Worm (Caenorhabditis elegans): ENCODE data around the gene nas-16.
A peak's percentile ranks its signal among the peaks of the same experiment; 100 is the strongest.

The nas-16 gene

DNA sequence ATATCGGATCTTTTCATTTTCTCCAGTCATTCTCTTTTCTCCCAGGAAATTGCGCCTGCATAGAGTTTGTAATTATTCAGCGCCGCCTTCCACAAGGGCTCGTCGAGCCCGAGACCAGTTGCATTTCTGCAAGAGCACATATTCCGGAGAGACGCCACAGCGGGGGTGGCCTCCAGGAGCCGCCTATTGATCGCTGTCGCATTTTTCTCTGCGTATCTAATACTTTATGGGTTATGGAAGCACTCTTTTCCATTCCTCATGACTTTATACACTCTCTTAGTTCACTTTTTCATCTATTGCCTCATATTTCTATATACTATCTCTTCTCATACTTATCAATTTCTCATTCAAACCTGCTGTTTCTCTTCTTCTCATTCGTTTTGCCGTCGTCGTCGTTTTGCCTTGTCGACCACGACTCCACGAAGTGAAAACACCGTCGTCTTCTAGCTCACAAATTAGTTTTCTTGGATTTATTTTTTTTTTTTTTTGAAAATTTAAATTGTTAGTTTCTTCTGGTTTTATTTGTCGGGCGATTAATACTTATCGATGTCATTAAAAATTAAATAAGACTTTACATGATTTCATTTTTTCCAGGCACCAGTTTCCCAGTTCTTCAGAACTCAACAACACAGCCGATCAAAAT is 16.8 kb upstream of the nas-16 start, which contains the start of gene cnb-1 (continued):
- TF ChIP-seq lin-13 (GFP tag; optimal IDR thresholded peaks at IDR 0.05), result peak; percentile 19
- peak; percentile 78 for TF ChIP-seq fkh-8 (tag; optimal IDR thresholded peaks at IDR 0.05)
- TF ChIP-seq pag-3 (tag; optimal IDR thresholded peaks at IDR 0.05; ENCODE audit: borderline replicate concordance, insufficient read depth), result no peak
- TF ChIP-seq nhr-84 (tag; optimal IDR thresholded peaks at IDR 0.05), result no peak
- no peak for TF ChIP-seq hlh-4 (tag; optimal IDR thresholded peaks at IDR 0.05)
- peak; percentile 62 for TF ChIP-seq nhr-19 (GFP tag; conservative IDR thresholded peaks at IDR 0.05)
- TF ChIP-seq alr-1 (tag; optimal IDR thresholded peaks at IDR 0.05; ENCODE audit: borderline replicate concordance), result no peak
- peak; percentile 77 for TF ChIP-seq nhr-85 (tag)
- TF ChIP-seq lir-3 (tag; optimal IDR thresholded peaks at IDR 0.05; ENCODE audit: poor library complexity), result peak; percentile 62
- no peak for TF ChIP-seq C34B4.2 (tag; optimal IDR thresholded peaks at IDR 0.05)
- TF ChIP-seq efl-3 (GFP tag; optimal IDR thresholded peaks at IDR 0.05), result no peak
- TF ChIP-seq vab-15 (tag; optimal IDR thresholded peaks at IDR 0.05), result no peak
- TF ChIP-seq pax-3 (tag; optimal IDR thresholded peaks at IDR 0.05), result no peak
- TF ChIP-seq ama-1 (optimal IDR thresholded peaks at IDR 0.05), result peak; percentile 29
- TF ChIP-seq unc-62 (GFP tag; optimal IDR thresholded peaks at IDR 0.05), result no peak
- peak in 2 of 3 experiments; percentile 30 to 39 for TF ChIP-seq dpl-1 (GFP tag; optimal IDR thresholded peaks at IDR 0.05)
- TF ChIP-seq blmp-1 (tag; optimal IDR thresholded peaks at IDR 0.05), result peak; percentile 24
- no peak for TF ChIP-seq hpl-2 (GFP tag; optimal IDR thresholded peaks at IDR 0.05)
- TF ChIP-seq nhr-20 (tag; optimal IDR thresholded peaks at IDR 0.05), result peak; percentile 59
- peak; percentile 96 for TF ChIP-seq lin-14 (GFP tag; optimal IDR thresholded peaks at IDR 0.05)
- TF ChIP-seq aha-1 (tag; optimal IDR thresholded peaks at IDR 0.05), result peak; percentile 10
- TF ChIP-seq mep-1 (tag; optimal IDR thresholded peaks at IDR 0.05), result peak; percentile 79
- no peak for TF ChIP-seq grh-1 (GFP tag; IDR thresholded peaks at IDR 0.05)
- no peak for TF ChIP-seq unc-98 (GFP tag; IDR thresholded peaks at IDR 0.05)
- no peak for TF ChIP-seq C04F5.9 (tag; optimal IDR thresholded peaks at IDR 0.05)
- no peak for TF ChIP-seq unc-130 (tag; optimal IDR thresholded peaks at IDR 0.05)
- peak; percentile 35 for TF ChIP-seq elt-2 (tag; optimal IDR thresholded peaks at IDR 0.05)
- peak; percentile 48 to 58 for TF ChIP-seq lin-35 (GFP tag; optimal IDR thresholded peaks at IDR 0.05)
- TF ChIP-seq zip-4 (GFP tag; optimal IDR thresholded peaks at IDR 0.05), result no peak
- no peak for TF ChIP-seq ces-1 (GFP tag; optimal IDR thresholded peaks at IDR 0.05)
- TF ChIP-seq unc-30 (tag; optimal IDR thresholded peaks at IDR 0.05), result no peak
- TF ChIP-seq fkh-4 (tag; optimal IDR thresholded peaks at IDR 0.05; ENCODE audit: borderline replicate concordance), result peak; percentile 63
- TF ChIP-seq sox-4 (tag; optimal IDR thresholded peaks at IDR 0.05), result peak; percentile 31
- peak; percentile 56 for TF ChIP-seq jun-1 (tag; optimal IDR thresholded peaks at IDR 0.05)
- no peak for TF ChIP-seq ets-5 (GFP tag; IDR thresholded peaks at IDR 0.05)
- TF ChIP-seq sptf-1 (tag; optimal IDR thresholded peaks at IDR 0.05), result no peak
- no peak for TF ChIP-seq mef-2 (tag; optimal IDR thresholded peaks at IDR 0.05)
- TF ChIP-seq lsy-2 (tag; optimal IDR thresholded peaks at IDR 0.05), result peak; percentile 66 to 73
- peak; percentile 60 for TF ChIP-seq xbp-1 (tag; optimal IDR thresholded peaks at IDR 0.05)
- no peak for TF ChIP-seq ceh-88 (GFP tag; IDR thresholded peaks at IDR 0.05)
- TF ChIP-seq sup-37 (GFP tag; optimal IDR thresholded peaks at IDR 0.05), result no peak
- peak; percentile 10 for TF ChIP-seq aly-2 (tag; optimal IDR thresholded peaks at IDR 0.05)
- TF ChIP-seq nhr-47 (tag; optimal IDR thresholded peaks at IDR 0.05), result peak; percentile 80
- peak; percentile 52; the same call in 1 of the 2 replicates for TF ChIP-seq mab-9 (GFP tag; IDR thresholded peaks at IDR 0.05)
- TF ChIP-seq ceh-63 (GFP tag; optimal IDR thresholded peaks at IDR 0.05), result no peak
- no peak for TF ChIP-seq Y116A8C.19 (tag; optimal IDR thresholded peaks at IDR 0.05; ENCODE audit: borderline replicate concordance)
- no peak for TF ChIP-seq zag-1 (tag; optimal IDR thresholded peaks at IDR 0.05)

Data from whole organism, L1 larva.